Fruit fly (Drosophila melanogaster) whole organism, embryonic: Measurements from ENCODE around the gene CatB.

Experiments
- ATbp ChIP-seq: fragments of 200-800 bp; sonication (Bioruptor generic); optimal IDR thresholded peaks from 2 replicates; lab custom pipeline; 2017; ENCODE audit warnings: missing biosample characterization, mild to moderate bottlenecking, missing genetic modification characterization, missing genetic modification reagents
- Blimp-1 ChIP-seq: fragments of 200-800 bp; sonication (Bioruptor generic); optimal IDR thresholded peaks from 3 replicates; lab custom pipeline; 2018; ENCODE audit warnings: missing biosample characterization, missing genetic modification characterization, mild to moderate bottlenecking, moderate library complexity, missing genetic modification reagents
- CG10366 ChIP-seq: fragments of 200-800 bp; sonication (Bioruptor generic); IDR thresholded peaks from 2 replicates; pipeline ENCODE4 v1.3.6; 2022; ENCODE audit warnings: missing biosample characterization, missing genetic modification characterization
- CG11504 ChIP-seq: fragments of 200-800 bp; sonication (Bioruptor generic); optimal IDR thresholded peaks from 3 replicates; lab custom pipeline; 2019; ENCODE audit warnings: missing biosample characterization, mild to moderate bottlenecking, missing genetic modification characterization, moderate library complexity
- CG11695 ChIP-seq: fragments of 200-800 bp; sonication (Bioruptor generic); IDR thresholded peaks from 3 replicates; pipeline ENCODE4 v1.3.6; 2022; ENCODE audit warnings: missing biosample characterization, missing genetic modification characterization
- CG12219 ChIP-seq: fragments of 200-800 bp; sonication (Bioruptor generic); optimal IDR thresholded peaks from 3 replicates; lab custom pipeline; 2018; ENCODE audit warnings: missing biosample characterization, mild to moderate bottlenecking, missing genetic modification characterization
- CG15269 ChIP-seq: fragments of 200-800 bp; sonication (Bioruptor generic); optimal IDR thresholded peaks from 2 replicates; lab custom pipeline; 2018; ENCODE audit warnings: missing biosample characterization, mild to moderate bottlenecking, missing genetic modification characterization, moderate library complexity
- CG15601 ChIP-seq: fragments of 200-800 bp; sonication (Bioruptor generic); optimal IDR thresholded peaks from 3 replicates; lab custom pipeline; 2019; ENCODE audit warnings: missing biosample characterization, mild to moderate bottlenecking, missing genetic modification characterization, moderate library complexity
- CG1603 ChIP-seq: fragments of 200-800 bp; sonication (Bioruptor generic); optimal IDR thresholded peaks from 2 replicates; lab custom pipeline; 2019; ENCODE audit warnings: missing biosample characterization, mild to moderate bottlenecking, missing genetic modification characterization, moderate library complexity
- CG17385 ChIP-seq: fragments of 200-800 bp; sonication (Bioruptor generic); optimal IDR thresholded peaks from 3 replicates; lab custom pipeline; 2018; ENCODE audit warnings: missing biosample characterization, mild to moderate bottlenecking, missing genetic modification characterization
- CG2116 ChIP-seq: fragments of 200-800 bp; sonication (Bioruptor generic); optimal IDR thresholded peaks from 3 replicates; lab custom pipeline; 2018; ENCODE audit warnings: missing biosample characterization, mild to moderate bottlenecking, missing genetic modification characterization
- CG31441 ChIP-seq: fragments of 200-800 bp; sonication (Bioruptor generic); IDR thresholded peaks from 2 replicates; pipeline ENCODE4 v1.3.6; 2022; ENCODE audit warnings: missing biosample characterization, missing genetic modification characterization
- CG33213 ChIP-seq: fragments of 200-800 bp; sonication (Bioruptor generic); optimal IDR thresholded peaks from 3 replicates; lab custom pipeline; 2016; ENCODE audit warnings: missing biosample characterization, missing genetic modification characterization
- CG34376 ChIP-seq: fragments of 200-800 bp; sonication (Bioruptor generic); optimal IDR thresholded peaks from 2 replicates; lab custom pipeline; 2018; ENCODE audit warnings: missing biosample characterization, mild to moderate bottlenecking, missing genetic modification characterization
- CG6175 ChIP-seq: fragments of 200-800 bp; sonication (Bioruptor generic); IDR thresholded peaks from 3 replicates; pipeline ENCODE4 v1.3.6; 2022; ENCODE audit warnings: missing biosample characterization, missing genetic modification characterization
- CG6689 ChIP-seq: fragments of 200-800 bp; sonication (Bioruptor generic); IDR thresholded peaks from 2 replicates; pipeline ENCODE4 v1.3.6; 2022; ENCODE audit warnings: missing biosample characterization, missing genetic modification characterization
- CG7839 ChIP-seq: fragments of 200-800 bp; sonication (Bioruptor generic); optimal IDR thresholded peaks from 3 replicates; lab custom pipeline; 2018; ENCODE audit warnings: missing biosample characterization, mild to moderate bottlenecking, missing genetic modification characterization, moderate library complexity
- CG9437 ChIP-seq: fragments of 200-800 bp; sonication (Bioruptor generic); optimal IDR thresholded peaks from 2 replicates; lab custom pipeline; 2018; ENCODE audit warnings: missing biosample characterization, mild to moderate bottlenecking, missing genetic modification characterization
- CG9727 ChIP-seq: fragments of 200-800 bp; sonication (Bioruptor generic); optimal IDR thresholded peaks from 3 replicates; lab custom pipeline; 2017; ENCODE audit warnings: missing biosample characterization, mild to moderate bottlenecking, missing genetic modification characterization
- Dip2 ChIP-seq: fragments of 200-800 bp; sonication (Bioruptor generic); IDR thresholded peaks from 2 replicates; pipeline ENCODE4 v1.3.6; 2022; ENCODE audit warnings: missing biosample characterization, missing genetic modification characterization
- Dll ChIP-seq: fragments of 200-800 bp; sonication (Bioruptor generic); IDR thresholded peaks from 4 replicates; pipeline ENCODE4 v1.3.6; 2022; ENCODE audit warnings: missing biosample characterization, missing genetic modification characterization; ENCODE audit not compliant: partially characterized antibody
- Elba2 ChIP-seq: fragments of 200-800 bp; sonication (Bioruptor generic); optimal IDR thresholded peaks from 3 replicates; lab custom pipeline; 2016; ENCODE audit warnings: missing biosample characterization, missing genetic modification characterization
- Ets65A ChIP-seq: fragments of 200-800 bp; sonication (Bioruptor generic); peaks from one replicate; lab custom pipeline; 2016; ENCODE audit warnings: missing biosample characterization, missing genetic modification characterization
- Fer1 ChIP-seq: fragments of 200-800 bp; sonication (Bioruptor generic); optimal IDR thresholded peaks from 2 replicates; lab custom pipeline; 2017; ENCODE audit warnings: missing biosample characterization, mild to moderate bottlenecking, missing genetic modification characterization
- Gug ChIP-seq: fragments of 200-800 bp; sonication (Bioruptor generic); IDR thresholded peaks from 4 replicates; pipeline ENCODE4 v1.3.6; 2022; ENCODE audit warnings: missing biosample characterization, missing genetic modification characterization
- H15 ChIP-seq: fragments of 200-800 bp; sonication (Bioruptor generic); IDR thresholded peaks from 3 replicates; pipeline ENCODE4 v1.3.6; 2022; ENCODE audit warnings: missing biosample characterization, missing genetic modification characterization
- HLH54F ChIP-seq: fragments of 200-800 bp; sonication (Bioruptor generic); optimal IDR thresholded peaks from 3 replicates; lab custom pipeline; 2016; ENCODE audit warnings: missing biosample characterization, missing genetic modification characterization
- PHDP ChIP-seq: fragments of 200-800 bp; sonication (Bioruptor generic); optimal IDR thresholded peaks from 3 replicates; lab custom pipeline; 2018; ENCODE audit warnings: missing biosample characterization, mild to moderate bottlenecking, missing genetic modification characterization, moderate library complexity
- Sin3A ChIP-seq: fragments of >200 bp; optimal IDR thresholded peaks from 2 replicates; lab custom pipeline; 2018
- Xbp1 ChIP-seq: fragments of 200-800 bp; sonication (Bioruptor generic); optimal IDR thresholded peaks from 3 replicates; lab custom pipeline; 2016; ENCODE audit warnings: missing biosample characterization, mild to moderate bottlenecking, missing genetic modification characterization
- al ChIP-seq: fragments of 200-800 bp; sonication (Bioruptor generic); IDR thresholded peaks from 2 replicates; pipeline ENCODE4 v1.3.6; 2022; ENCODE audit warnings: missing biosample characterization, missing genetic modification characterization
- dpn ChIP-seq, 2 experiments: fragments of 200-800 bp; sonication (Bioruptor generic); optimal IDR thresholded peaks; 3 replicates each; lab custom pipeline; 2016; ENCODE audit warnings: missing biosample characterization in 2 of 2, missing genetic modification characterization in 2 of 2
- grn ChIP-seq: fragments of 200-800 bp; sonication (Bioruptor generic); optimal IDR thresholded peaks from 3 replicates; lab custom pipeline; 2017; ENCODE audit warnings: missing biosample characterization, missing genetic modification characterization
- gsb ChIP-seq: fragments of 200-800 bp; sonication (Bioruptor generic); IDR thresholded peaks from 2 replicates; pipeline ENCODE4 v1.3.6; 2022; ENCODE audit warnings: missing biosample characterization, missing genetic modification characterization
- gt ChIP-seq: fragments of 200-800 bp; sonication (Bioruptor generic); IDR thresholded peaks from 2 replicates; pipeline ENCODE4 v1.3.6; 2022; ENCODE audit warnings: missing biosample characterization, missing genetic modification characterization
- inv ChIP-seq: fragments of 200-800 bp; sonication (Bioruptor generic); IDR thresholded peaks from 2 replicates; pipeline ENCODE4 v1.3.6; 2022; ENCODE audit warnings: missing biosample characterization, missing genetic modification characterization; ENCODE audit not compliant: partially characterized antibody
- ken ChIP-seq: fragments of 200-800 bp; sonication (Bioruptor generic); IDR thresholded peaks from 3 replicates; pipeline ENCODE4 v1.3.6; 2022; ENCODE audit warnings: missing biosample characterization, missing genetic modification characterization
- lab ChIP-seq: fragments of 200-800 bp; sonication (Bioruptor generic); optimal IDR thresholded peaks from 3 replicates; lab custom pipeline; 2017; ENCODE audit warnings: missing biosample characterization, missing genetic modification characterization, mild to moderate bottlenecking, moderate library complexity, missing genetic modification reagents
- lbe ChIP-seq: fragments of 200-800 bp; sonication (Bioruptor generic); optimal IDR thresholded peaks from 2 replicates; lab custom pipeline; 2016; ENCODE audit warnings: missing biosample characterization, mild to moderate bottlenecking, missing genetic modification characterization
- lmd ChIP-seq: fragments of 200-800 bp; sonication (Bioruptor generic); IDR thresholded peaks from 2 replicates; pipeline ENCODE4 v1.3.6; 2022; ENCODE audit warnings: missing biosample characterization, missing genetic modification characterization
- mirr ChIP-seq: fragments of 200-800 bp; sonication (Bioruptor generic); optimal IDR thresholded peaks from 3 replicates; lab custom pipeline; 2018; ENCODE audit warnings: missing biosample characterization, mild to moderate bottlenecking, missing genetic modification characterization
- nom ChIP-seq: fragments of 200-800 bp; sonication (Bioruptor generic); optimal IDR thresholded peaks from 2 replicates; lab custom pipeline; 2017; ENCODE audit warnings: missing biosample characterization, missing genetic modification characterization, mild to moderate bottlenecking, moderate library complexity, missing genetic modification reagents
- peb ChIP-seq: fragments of 200-800 bp; sonication (Bioruptor generic); IDR thresholded peaks from 2 replicates; pipeline ENCODE4 v1.3.6; 2022; ENCODE audit warnings: missing biosample characterization, missing genetic modification characterization
- pfk ChIP-seq: fragments of 200-800 bp; sonication (Bioruptor generic); optimal IDR thresholded peaks from 2 replicates; lab custom pipeline; 2018; ENCODE audit warnings: missing biosample characterization, mild to moderate bottlenecking, missing genetic modification characterization, moderate library complexity
- row ChIP-seq: fragments of 200-800 bp; sonication (Bioruptor generic); IDR thresholded peaks from 3 replicates; pipeline ENCODE4 v1.3.6; 2022; ENCODE audit warnings: missing biosample characterization, missing genetic modification characterization
- shn ChIP-seq: fragments of 200-800 bp; sonication (Bioruptor generic); optimal IDR thresholded peaks from 3 replicates; lab custom pipeline; 2016; ENCODE audit warnings: missing biosample characterization, missing genetic modification characterization
- sug ChIP-seq: fragments of 200-800 bp; optimal IDR thresholded peaks from 2 replicates; lab custom pipeline; 2019; ENCODE audit warnings: missing biosample characterization, mild to moderate bottlenecking, missing genetic modification characterization, moderate library complexity
- tap ChIP-seq: fragments of 200-800 bp; optimal IDR thresholded peaks from 3 replicates; lab custom pipeline; 2019; ENCODE audit warnings: missing biosample characterization, mild to moderate bottlenecking, missing genetic modification characterization, moderate library complexity
- ttk ChIP-seq: fragments of 200-800 bp; sonication (Bioruptor generic); IDR thresholded peaks from 2 replicates; pipeline ENCODE4 v2.1.2; 2022; ENCODE audit warnings: missing biosample characterization, missing genetic modification characterization
- unc-4 ChIP-seq: fragments of 200-800 bp; sonication (Bioruptor generic); IDR thresholded peaks from 2 replicates; pipeline ENCODE4 v1.3.6; 2022; ENCODE audit warnings: missing biosample characterization, missing genetic modification characterization; ENCODE audit not compliant: partially characterized antibody

Gene CatB

dm6 chr2L:8738253-8738665 lies 32.9 kb downstream of the CatB start (continued):
- TF ChIP-seq CG17385 (GFP tag; lab: Kevin White, UChicago) (peak; percentile 33), CG15601 (tag; lab: Kevin White, UChicago) (peak; percentile 11), mirr (GFP tag; lab: Kevin White, UChicago) (peak; percentile 98), PHDP (tag; lab: Kevin White, UChicago) (peak; percentile 59), CG1603 (tag; lab: Kevin White, UChicago) (peak; percentile 45), H15 (GFP tag; lab: Robert Waterston, UW) (0 out of 3 replicates have a peak, but pooled peaks have one; percentile 31), pfk (GFP tag; lab: Kevin White, UChicago) (no peak), nom (GFP tag; lab: Kevin White, UChicago) (no peak), CG31441 (GFP tag; lab: Robert Waterston, UW) (peak; percentile 20; the same call in 1 of the 2 replicates), lmd (GFP tag; lab: Robert Waterston, UW) (no peak; the same call in none of the 2 replicates), Fer1 (peak; percentile 60), CG7839 (tag; lab: Kevin White, UChicago) (peak; percentile 47), shn (GFP tag; lab: Kevin White, UChicago) (peak; percentile 40), CG12219 (GFP tag; lab: Kevin White, UChicago) (peak; percentile 18), sug (tag; lab: Kevin White, UChicago) (peak; percentile 83), gt (GFP tag; lab: Robert Waterston, UW) (no peak), Dll (GFP tag; lab: Robert Waterston, UW) (no peak), ken (GFP tag; lab: Robert Waterston, UW) (peak; percentile 49; the same call in 1 of the 3 replicates), ttk (GFP tag; lab: Robert Waterston, UW) (no peak), inv (GFP tag; lab: Robert Waterston, UW) (no peak), CG11695 (GFP tag; lab: Robert Waterston, UW) (peak; percentile 37; the same call in 1 of the 3 replicates), Sin3A (no peak), Blimp-1 (GFP tag; lab: Kevin White, UChicago) (peak; percentile 36), gsb (GFP tag; lab: Robert Waterston, UW) (peak; percentile 34; the same call in 1 of the 2 replicates), Ets65A (GFP tag; lab: Kevin White, UChicago) (peak; percentile 67), Elba2 (no peak), al (GFP tag; lab: Robert Waterston, UW) (peak; percentile 43; the same call in 1 of the 2 replicates), CG6689 (GFP tag; lab: Robert Waterston, UW) (peak; percentile 61), CG11504 (tag; lab: Kevin White, UChicago) (peak; percentile 40), CG34376 (peak; percentile 88), Gug (GFP tag; lab: Robert Waterston, UW) (0 out of 4 replicates have a peak, but pooled peaks have one; percentile 11), CG9437 (GFP tag; lab: Kevin White, UChicago) (no peak), grn (peak; percentile 78), CG33213 (GFP tag; lab: Kevin White, UChicago) (no peak), CG15269 (tag; lab: Kevin White, UChicago) (peak; percentile 39), Xbp1 (GFP tag; lab: Kevin White, UChicago) (peak; percentile 34), unc-4 (no peak), peb (GFP tag; lab: Robert Waterston, UW) (no peak), ATbp (GFP tag; lab: Kevin White, UChicago) (peak; percentile 30), lbe (peak; percentile 16), CG6175 (GFP tag; lab: Robert Waterston, UW) (peak; percentile 50; the same call in 1 of the 3 replicates), dpn (GFP tag; optimal IDR thresholded peaks at IDR 0.05; lab: Kevin White, UChicago) (peak; percentile 29 to 30), CG9727 (GFP tag; lab: Kevin White, UChicago) (peak; percentile 28), CG10366 (GFP tag; lab: Robert Waterston, UW) (peak; percentile 58; the same call in 1 of the 2 replicates), row (GFP tag; lab: Robert Waterston, UW) (peak; percentile 93), HLH54F (GFP tag; lab: Kevin White, UChicago) (no peak), Dip2 (GFP tag; lab: Robert Waterston, UW) (no peak), tap (tag; lab: Kevin White, UChicago) (peak; percentile 51), lab (GFP tag; lab: Kevin White, UChicago) (peak; percentile 89), CG2116 (GFP tag; lab: Kevin White, UChicago) (peak; percentile 18)
